Fruit fly (Drosophila melanogaster): ENCODE measurements around the gene CG12237.

Gene CG12237

dm6 chrX:19642819-19643504 is at the start of gene CG12237, which contains the start of gene Sec61gamma:
CG12237 (minus strand) TSS chrX:19642869.
Sec61gamma (plus strand) TSS chrX:19643327.
- TF ChIP-seq usp (GFP tag; optimal IDR thresholded peaks at IDR 0.05) (no peak), pan (optimal IDR thresholded peaks at IDR 0.05) (no peak), CG8478 (optimal IDR thresholded peaks at IDR 0.05) (no peak), psq (optimal IDR thresholded peaks at IDR 0.05) (no peak), EcR (GFP tag; optimal IDR thresholded peaks at IDR 0.05) (no peak), Dll (optimal IDR thresholded peaks at IDR 0.05) (no peak)

- TF ChIP-seq usp (GFP tag; optimal IDR thresholded peaks at IDR 0.05): no peak
- no peak for TF ChIP-seq Dll (optimal IDR thresholded peaks at IDR 0.05)
- no peak for TF ChIP-seq CG8478 (optimal IDR thresholded peaks at IDR 0.05)
- TF ChIP-seq pan (optimal IDR thresholded peaks at IDR 0.05): no peak
- TF ChIP-seq psq (optimal IDR thresholded peaks at IDR 0.05): no peak
Measured at dm6 chrX:19690050-19690449, 47.4 kb upstream of the CG12237 start.

DNA sequence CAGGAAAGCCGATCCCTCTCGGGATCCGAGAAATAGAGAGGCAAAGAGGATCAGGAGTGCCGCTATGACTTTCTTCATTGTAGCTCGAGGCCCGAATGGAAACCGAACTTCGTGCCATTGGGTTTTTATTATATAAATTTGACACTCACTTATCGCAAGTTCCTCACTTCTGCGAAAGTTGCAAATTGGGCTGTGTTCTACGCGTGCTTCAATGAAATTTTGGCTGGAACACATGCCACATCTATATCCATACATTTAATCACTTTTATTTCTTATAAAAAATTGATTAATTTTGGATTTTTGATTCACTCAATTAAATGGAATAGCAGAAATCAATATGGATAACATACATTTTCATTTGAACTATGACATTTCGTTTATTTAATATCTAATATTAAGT is 46.2 kb upstream of the CG12237 start, which contains the start of gene CG14227:
Gene CG14227, minus strand, starts transcription at position 101 of the 400 bp plus-strand sequence.
- TF ChIP-seq Dll (optimal IDR thresholded peaks at IDR 0.05): no peak
- TF ChIP-seq pan (optimal IDR thresholded peaks at IDR 0.05): no peak
- TF ChIP-seq usp (GFP tag; optimal IDR thresholded peaks at IDR 0.05): no peak
- TF ChIP-seq EcR (GFP tag; optimal IDR thresholded peaks at IDR 0.05): no peak
- no peak for TF ChIP-seq CG8478 (optimal IDR thresholded peaks at IDR 0.05)
- TF ChIP-seq psq (optimal IDR thresholded peaks at IDR 0.05): no peak

- TF ChIP-seq pan (optimal IDR thresholded peaks at IDR 0.05) (no peak), psq (optimal IDR thresholded peaks at IDR 0.05) (no peak), EcR (GFP tag; optimal IDR thresholded peaks at IDR 0.05) (no peak), CG8478 (optimal IDR thresholded peaks at IDR 0.05) (no peak)
Measured at dm6 chrX:19684048-19684447, 41.4 kb upstream of the CG12237 start.

DNA sequence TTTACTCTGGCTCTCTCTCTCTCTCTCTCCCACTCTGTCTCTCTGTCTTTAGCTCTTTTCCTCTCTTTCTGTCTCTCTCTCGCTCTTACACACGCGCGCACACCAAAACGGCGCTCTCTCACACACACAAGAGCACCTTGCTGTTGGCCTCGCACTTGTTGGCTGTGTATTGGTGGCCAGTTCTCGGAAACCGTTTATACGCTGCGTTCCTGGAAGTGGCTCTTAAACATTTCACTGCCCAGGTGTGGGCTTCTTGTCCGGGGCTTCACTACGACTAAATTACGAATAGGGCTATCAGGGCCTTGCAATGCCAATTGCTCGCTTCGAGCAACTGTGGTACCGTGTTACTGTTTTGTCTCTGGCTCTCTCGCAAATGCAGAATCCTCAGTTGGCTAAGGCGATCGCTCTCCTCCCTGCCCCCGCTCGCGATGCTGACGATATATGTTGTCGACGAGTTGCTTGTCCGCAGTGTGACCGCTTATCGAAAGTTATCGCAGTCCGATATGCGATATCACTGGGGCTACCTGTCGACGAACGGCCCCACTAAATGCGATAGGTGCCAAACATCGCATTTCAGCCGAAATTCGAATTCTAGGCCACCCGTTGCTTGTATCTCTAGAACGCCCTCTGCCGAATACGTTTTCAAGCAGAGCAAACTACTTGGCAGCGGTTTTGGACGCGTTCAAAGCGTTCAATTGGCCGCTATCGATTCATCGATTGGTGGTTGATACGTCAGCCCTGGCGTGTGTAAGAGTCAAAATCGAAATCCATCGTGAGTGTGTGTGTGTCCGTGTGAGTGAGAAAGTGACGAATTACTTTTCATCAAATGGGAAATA is 40.6 kb upstream of the CG12237 start, which contains the start of the genes dome and Ubqn:
Gene dome, minus strand, starts transcription at position 479 of the 836 bp plus-strand sequence.
Gene Ubqn, plus strand, starts transcription at position 769 of the 836 bp plus-strand sequence.
- TF ChIP-seq EcR (GFP tag; optimal IDR thresholded peaks at IDR 0.05) (no peak), Dll (optimal IDR thresholded peaks at IDR 0.05) (peak; percentile 97), psq (optimal IDR thresholded peaks at IDR 0.05) (no peak)

DNA sequence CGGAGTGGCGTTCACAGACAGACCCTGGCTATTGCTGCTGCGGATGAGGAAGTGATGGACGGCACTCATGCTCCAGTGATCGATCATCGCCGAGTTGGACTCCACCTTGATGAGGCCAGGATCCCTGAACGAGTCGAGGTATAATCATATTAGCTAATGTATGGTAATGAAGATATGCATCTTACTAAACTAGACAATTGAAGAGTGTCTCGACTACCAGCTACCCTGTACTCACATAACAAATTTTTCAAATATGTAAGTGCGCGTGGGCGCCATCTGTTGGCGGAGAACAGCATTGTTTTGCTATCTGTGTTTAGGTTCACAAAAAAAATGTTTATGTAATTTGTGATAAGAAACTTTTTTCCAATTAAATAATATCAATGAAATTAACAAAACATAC is 36.5 kb upstream of the CG12237 start:
- TF ChIP-seq Dll (optimal IDR thresholded peaks at IDR 0.05): no peak
- no peak for TF ChIP-seq CG8478 (optimal IDR thresholded peaks at IDR 0.05)
- no peak for TF ChIP-seq psq (optimal IDR thresholded peaks at IDR 0.05)
- TF ChIP-seq pan (optimal IDR thresholded peaks at IDR 0.05): no peak
- no peak for TF ChIP-seq usp (GFP tag; optimal IDR thresholded peaks at IDR 0.05)
- TF ChIP-seq EcR (GFP tag; optimal IDR thresholded peaks at IDR 0.05): no peak

DNA sequence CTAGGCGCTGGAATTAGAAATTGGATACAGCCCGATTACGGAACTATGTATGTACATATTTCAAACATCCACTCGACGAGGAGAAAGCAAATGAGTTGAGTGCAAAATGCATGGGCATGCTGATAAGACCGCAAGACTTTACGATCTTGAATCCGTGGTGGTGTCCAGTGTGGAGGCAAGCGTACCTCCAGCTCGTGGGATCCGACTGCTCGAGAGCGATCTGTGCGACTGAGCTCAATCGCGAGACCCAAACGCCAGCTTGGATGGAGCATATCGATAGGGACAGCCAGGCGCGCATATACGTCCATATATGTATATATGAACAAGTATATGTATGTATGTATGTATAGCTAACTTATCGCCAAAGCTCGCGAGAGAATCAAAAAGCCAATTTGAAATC is 33.0 kb upstream of the CG12237 start, which contains the start of gene et:
Gene et, minus strand, starts transcription at position 230 of the 400 bp plus-strand sequence.
- no peak for TF ChIP-seq EcR (GFP tag; optimal IDR thresholded peaks at IDR 0.05)
- TF ChIP-seq pan (optimal IDR thresholded peaks at IDR 0.05): no peak
- no peak for TF ChIP-seq Dll (optimal IDR thresholded peaks at IDR 0.05)
- TF ChIP-seq usp (GFP tag; optimal IDR thresholded peaks at IDR 0.05): no peak
- TF ChIP-seq CG8478 (optimal IDR thresholded peaks at IDR 0.05): no peak
- TF ChIP-seq psq (optimal IDR thresholded peaks at IDR 0.05): no peak

DNA sequence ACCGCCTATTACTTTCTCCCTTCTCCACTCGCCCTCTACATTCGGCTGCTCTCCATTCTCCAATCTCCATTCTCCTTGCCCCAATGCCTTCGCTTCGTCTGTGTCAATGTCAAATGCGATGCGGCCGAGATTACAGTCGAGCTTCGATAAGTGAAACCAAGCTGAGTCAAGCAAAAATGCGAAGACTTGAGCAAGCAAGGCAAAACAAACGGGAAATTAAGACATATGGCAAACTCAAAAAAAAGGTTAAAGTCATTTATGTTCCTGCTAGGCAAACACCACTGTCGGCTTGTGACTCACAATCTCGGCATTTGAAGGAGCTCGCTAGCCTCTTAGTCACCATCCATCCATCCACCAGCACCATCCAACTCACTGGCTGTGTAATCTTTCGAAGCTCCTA is 25.7 kb upstream of the CG12237 start:
- TF ChIP-seq Dll (optimal IDR thresholded peaks at IDR 0.05) (no peak), EcR (GFP tag; optimal IDR thresholded peaks at IDR 0.05) (no peak)

- no peak for TF ChIP-seq Dll (optimal IDR thresholded peaks at IDR 0.05)
- TF ChIP-seq CG8478 (optimal IDR thresholded peaks at IDR 0.05): no peak
- TF ChIP-seq usp (GFP tag; optimal IDR thresholded peaks at IDR 0.05): no peak
- no peak for TF ChIP-seq psq (optimal IDR thresholded peaks at IDR 0.05)
- no peak for TF ChIP-seq pan (optimal IDR thresholded peaks at IDR 0.05)
Measured at dm6 chrX:19667444-19668104, 24.9 kb upstream of the CG12237 start.

DNA sequence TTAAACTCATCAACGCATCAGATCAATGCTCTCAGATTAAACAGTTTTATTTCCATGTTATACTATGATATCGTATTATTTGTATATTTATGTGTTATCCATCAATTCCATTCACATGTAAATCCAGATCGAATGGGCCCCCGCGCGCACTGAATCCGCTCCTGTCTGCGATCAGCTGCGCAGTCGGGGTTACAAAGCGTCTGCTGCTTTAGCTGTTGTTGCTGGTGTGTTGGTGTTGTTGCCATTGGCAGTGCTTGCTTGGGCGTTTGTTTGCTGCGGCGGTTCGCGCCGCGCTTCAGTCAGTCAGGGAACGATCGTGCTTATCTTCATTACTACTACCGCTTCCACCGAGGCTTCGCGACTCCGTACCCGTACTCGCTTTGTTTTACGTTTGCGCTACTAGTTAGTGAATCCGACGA is 24.3 kb upstream of the CG12237 start, which contains the start of gene Zw:
Gene Zw, plus strand, starts transcription at position 262 of the 419 bp plus-strand sequence.
- TF ChIP-seq Dll (optimal IDR thresholded peaks at IDR 0.05) (peak; percentile 14), usp (GFP tag; optimal IDR thresholded peaks at IDR 0.05) (no peak)

DNA sequence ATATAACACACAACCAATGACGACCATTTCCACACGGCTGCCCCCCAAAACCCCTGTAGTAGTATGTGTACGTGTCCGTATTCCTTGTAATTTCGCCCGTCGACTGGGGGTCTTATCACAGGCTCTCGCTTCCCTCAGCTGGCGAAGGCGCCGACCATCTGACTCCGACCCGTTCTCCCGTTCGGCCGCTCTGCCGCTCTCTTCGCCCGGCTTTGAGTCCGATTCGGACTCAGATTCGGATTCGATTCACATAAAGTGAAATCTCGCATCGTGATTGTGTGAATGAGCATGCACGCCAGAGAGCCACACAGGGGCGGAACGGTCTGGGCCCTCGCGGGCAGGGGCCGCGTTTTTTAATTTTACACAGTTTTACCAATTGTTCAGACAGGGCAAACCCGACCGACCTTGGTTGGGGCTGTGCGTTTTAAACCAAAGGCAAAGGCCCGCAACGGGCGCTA is 23.0 kb upstream of the CG12237 start:
- TF ChIP-seq Dll (optimal IDR thresholded peaks at IDR 0.05): peak; percentile 19
- TF ChIP-seq EcR (GFP tag; optimal IDR thresholded peaks at IDR 0.05): no peak
